Fruit fly (Drosophila melanogaster): ENCODE measurements around the gene RpS21.

RpS21 gene

dm6 chr2L:2878188-2878587 is 22.3 kb downstream of the RpS21 start, which contains the start of the genes Prx6a and Sbat (continued):
- TF ChIP-seq B-H1 (GFP tag; IDR thresholded peaks at IDR 0.05), result peak; percentile 57
- no peak for TF ChIP-seq bowl (GFP tag; IDR thresholded peaks at IDR 0.05)
- TF ChIP-seq amos (GFP tag; IDR thresholded peaks at IDR 0.05; ENCODE audit: partially characterized antibody), result peak; percentile 33; the same call in 1 of the 2 replicates
- TF ChIP-seq CG16863 (GFP tag; optimal IDR thresholded peaks at IDR 0.05), result peak; percentile 65
- peak; percentile 17 for TF ChIP-seq CTCF (GFP tag; optimal IDR thresholded peaks at IDR 0.05)
- peak; percentile 99 for TF ChIP-seq CG7928 (GFP tag; optimal IDR thresholded peaks at IDR 0.05)
- no peak for TF ChIP-seq lov (optimal IDR thresholded peaks at IDR 0.05)
- TF ChIP-seq lov (GFP tag; IDR thresholded peaks at IDR 0.05), result no peak
- TF ChIP-seq peb (GFP tag; IDR thresholded peaks at IDR 0.05), result no peak
- peak; percentile 44 for TF ChIP-seq pb (GFP tag; optimal IDR thresholded peaks at IDR 0.05)
- peak; percentile 52 for TF ChIP-seq Usf (GFP tag; optimal IDR thresholded peaks at IDR 0.05)
- peak; percentile 88 for TF ChIP-seq CG8478 (optimal IDR thresholded peaks at IDR 0.05)
- TF ChIP-seq CG7357 (GFP tag; IDR thresholded peaks at IDR 0.05), result peak; percentile 54; the same call in 1 of the 3 replicates
- TF ChIP-seq E2f2 (GFP tag; IDR thresholded peaks at IDR 0.05), result peak; percentile 83
- TF ChIP-seq jing (GFP tag; optimal IDR thresholded peaks at IDR 0.05), result peak; percentile 49
- peak; percentile 65 for TF ChIP-seq schlank (tag; optimal IDR thresholded peaks at IDR 0.05)
- TF ChIP-seq CG4282 (GFP tag; optimal IDR thresholded peaks at IDR 0.05), result peak; percentile 36
- TF ChIP-seq Aef1 (GFP tag; IDR thresholded peaks at IDR 0.05), result peak; percentile 67
- TF ChIP-seq ham (GFP tag; IDR thresholded peaks at IDR 0.05), result no peak
- no peak for TF ChIP-seq CG8359 (GFP tag; optimal IDR thresholded peaks at IDR 0.05; ENCODE audit: borderline replicate concordance)
- TF ChIP-seq CrebB (tag; optimal IDR thresholded peaks at IDR 0.05), result peak; percentile 58
- TF ChIP-seq nom (GFP tag; optimal IDR thresholded peaks at IDR 0.05), result peak; percentile 32
- peak; percentile 79 for TF ChIP-seq CG12391 (tag; optimal IDR thresholded peaks at IDR 0.05)
- peak; percentile 55 for TF ChIP-seq Lhr (GFP tag; optimal IDR thresholded peaks at IDR 0.05)
- TF ChIP-seq Meics (GFP tag; optimal IDR thresholded peaks at IDR 0.05), result peak; percentile 68
- TF ChIP-seq abd-A (tag; optimal IDR thresholded peaks at IDR 0.05), result peak; percentile 67
- peak; percentile 72 for TF ChIP-seq NfI (GFP tag; optimal IDR thresholded peaks at IDR 0.05)
- peak; percentile 48 for TF ChIP-seq org-1 (GFP tag; optimal IDR thresholded peaks at IDR 0.05)
- TF ChIP-seq CG11085 (GFP tag; IDR thresholded peaks at IDR 0.05), result peak; percentile 59
- TF ChIP-seq Mes4 (GFP tag; optimal IDR thresholded peaks at IDR 0.05), result peak; percentile 42
- no peak for TF ChIP-seq Drgx (GFP tag; IDR thresholded peaks at IDR 0.05)
- TF ChIP-seq Fer3 (tag; optimal IDR thresholded peaks at IDR 0.05), result peak; percentile 75
- no peak for TF ChIP-seq Ravus (GFP tag; IDR thresholded peaks at IDR 0.05)
- TF ChIP-seq lab (GFP tag; optimal IDR thresholded peaks at IDR 0.05), result peak; percentile 83
- TF ChIP-seq gfzf (GFP tag; optimal IDR thresholded peaks at IDR 0.05), result peak; percentile 11
- no peak for TF ChIP-seq crc (GFP tag; optimal IDR thresholded peaks at IDR 0.05)
- peak; percentile 70 for TF ChIP-seq pho (GFP tag; optimal IDR thresholded peaks at IDR 0.05)
- TF ChIP-seq ara (GFP tag; IDR thresholded peaks at IDR 0.05), result no peak
- TF ChIP-seq lola (GFP tag; optimal IDR thresholded peaks at IDR 0.05), result peak in 1 of 3 experiments; percentile 70
- TF ChIP-seq CG31388 (GFP tag; optimal IDR thresholded peaks at IDR 0.05), result no peak
- peak; percentile 45 for TF ChIP-seq CG8089 (GFP tag; optimal IDR thresholded peaks at IDR 0.05)
- TF ChIP-seq CG7987 (GFP tag; optimal IDR thresholded peaks at IDR 0.05), result peak; percentile 39
- no peak for TF ChIP-seq CG9437 (GFP tag; optimal IDR thresholded peaks at IDR 0.05)
- peak; percentile 80 for TF ChIP-seq grau (tag; optimal IDR thresholded peaks at IDR 0.05)
- peak; percentile 38 for TF ChIP-seq Spps (tag; optimal IDR thresholded peaks at IDR 0.05)
- TF ChIP-seq CG3065 (GFP tag; optimal IDR thresholded peaks at IDR 0.05), result no peak
- TF ChIP-seq fd96Cb (tag; optimal IDR thresholded peaks at IDR 0.05), result peak; percentile 60
- no peak for TF ChIP-seq CG2129 (GFP tag; IDR thresholded peaks at IDR 0.05; ENCODE audit: partially characterized antibody)
- TF ChIP-seq GATAe (GFP tag; conservative IDR thresholded peaks at IDR 0.05), result no peak; the same call in 1 of the 2 replicates
- peak; percentile 4 for TF ChIP-seq ATbp (GFP tag; optimal IDR thresholded peaks at IDR 0.05)
- TF ChIP-seq NK7.1 (GFP tag; optimal IDR thresholded peaks at IDR 0.05), result no peak
- TF ChIP-seq Bgb (GFP tag; IDR thresholded peaks at IDR 0.05; ENCODE audit: partially characterized antibody), result no peak

Measured in whole organism, embryonic.